Fruit fly (Drosophila melanogaster) Kc167 (cell line): ENCODE measurements around the gene Fuca.

Source experiments
- Myc ChIP-seq: fragments of >200 bp; optimal IDR thresholded peaks from 2 replicates; lab custom pipeline; 2017; ENCODE audit warnings: missing external identifiers
- Sin3A ChIP-seq: fragments of >200 bp; optimal IDR thresholded peaks from 2 replicates; lab custom pipeline; 2018; ENCODE audit warnings: missing external identifiers
- h ChIP-seq: fragments of >200 bp; optimal IDR thresholded peaks from 3 replicates; lab custom pipeline; 2018; ENCODE audit warnings: missing external identifiers
- insv ChIP-seq: fragments of >200 bp; optimal IDR thresholded peaks from 3 replicates; lab custom pipeline; 2018; ENCODE audit warnings: missing external identifiers
- psq ChIP-seq: fragments of >200 bp; optimal IDR thresholded peaks from 2 replicates; lab custom pipeline; 2017; ENCODE audit warnings: missing external identifiers
- ttk ChIP-seq: sonication (Bioruptor generic); optimal IDR thresholded peaks from 2 replicates; lab custom pipeline; 2017; ENCODE audit warnings: missing external identifiers

dm6 chr3L:11472388-11472787, 50.1 kb downstream of the Fuca start:
- TF ChIP-seq psq (lab: Kevin White, UChicago) (no peak), Sin3A (lab: Kevin White, UChicago) (no peak), ttk (lab: Kevin White, UChicago) (no peak), Myc (lab: Kevin White, UChicago) (no peak), insv (lab: Kevin White, UChicago) (no peak), h (lab: Kevin White, UChicago) (no peak)
